Worm (Caenorhabditis elegans) whole organism, L4 larva: ENCODE results near the gene F01G10.9.

Experiments
- F10B5.3 ChIP-seq: sonication (generic microtip); optimal IDR thresholded peaks from 2 replicates; lab custom pipeline; 2016; ENCODE audit warnings: mild to moderate bottlenecking, missing genetic modification characterization, missing compliant biosample characterization
- F26F4.8 ChIP-seq: fragments of 200-800 bp; sonication (Bioruptor generic); conservative IDR thresholded peaks from 2 replicates; pipeline ENCODE4 v1.3.6; 2022; ENCODE audit warnings: missing genetic modification characterization, missing compliant biosample characterization
- F44E2.7 ChIP-seq: fragments of 200-800 bp; sonication (Bioruptor generic); IDR thresholded peaks from 2 replicates; pipeline ENCODE4 v2.1.2; 2022; ENCODE audit warnings: missing genetic modification characterization, missing compliant biosample characterization
- Y105C5A.15 ChIP-seq: fragments of 200-800 bp; sonication (Bioruptor generic); IDR thresholded peaks from 2 replicates; pipeline ENCODE4 v1.3.6; 2022; ENCODE audit warnings: missing genetic modification characterization, missing compliant biosample characterization
- ZK337.2 ChIP-seq: fragments of 200-800 bp; sonication (Bioruptor generic); IDR thresholded peaks from 2 replicates; pipeline ENCODE4 v1.3.6; 2022; ENCODE audit warnings: missing genetic modification reagents, missing genetic modification characterization, missing compliant biosample characterization
- ZK546.5 ChIP-seq, 2 experiments: sonication (generic microtip); optimal IDR thresholded peaks; 2 replicates each; lab custom pipeline; 2017; ENCODE audit warnings: missing biosample characterization in 2 of 2, missing genetic modification characterization in 2 of 2
- aha-1 ChIP-seq: fragments of 150-350 bp; peaks from one replicate; lab custom pipeline; 2014; ENCODE audit warnings: missing biosample characterization, missing genetic modification characterization
- aly-2 ChIP-seq: sonication (generic microtip); optimal IDR thresholded peaks from 2 replicates; lab custom pipeline; 2018; ENCODE audit warnings: missing biosample characterization, missing genetic modification characterization
- ama-1 ChIP-seq: fragments of 150-350 bp; optimal IDR thresholded peaks from 2 replicates; lab custom pipeline; 2014; ENCODE audit warnings: inconsistent platforms, mixed read lengths
- ceh-32 ChIP-seq: sonication (generic microtip); optimal IDR thresholded peaks from 2 replicates; lab custom pipeline; 2016; ENCODE audit warnings: mild to moderate bottlenecking, missing genetic modification characterization, missing compliant biosample characterization; ENCODE audit not compliant: poor library complexity
- ceh-44 ChIP-seq: fragments of 200-800 bp; sonication (Bioruptor generic); IDR thresholded peaks from 2 replicates; pipeline ENCODE4 v1.3.6; 2022; ENCODE audit warnings: missing genetic modification reagents, missing genetic modification characterization, missing compliant biosample characterization
- ceh-62 ChIP-seq: sonication (generic microtip); optimal IDR thresholded peaks from 2 replicates; lab custom pipeline; 2017; ENCODE audit warnings: missing biosample characterization, missing genetic modification characterization
- ces-1 ChIP-seq: fragments of 150-350 bp; sonication (generic microtip); optimal IDR thresholded peaks from 4 replicates; lab custom pipeline; 2014; ENCODE audit warnings: missing biosample characterization, missing genetic modification reagents, missing genetic modification characterization
- daf-12 ChIP-seq: fragments of 150-350 bp; optimal IDR thresholded peaks from 2 replicates; lab custom pipeline; 2014; ENCODE audit warnings: missing biosample characterization, missing genetic modification reagents, missing genetic modification characterization
- daf-16 ChIP-seq, 3 experiments: sonication (generic microtip); optimal IDR thresholded peaks; 2 replicates each; lab custom pipeline; 2016 to 2017; ENCODE audit warnings: missing genetic modification characterization in 3 of 3, missing genetic modification reagents in 3 of 3, mild to moderate bottlenecking in 2 of 3, missing compliant biosample characterization in 2 of 3, missing biosample characterization in 1 of 3, moderate library complexity in 1 of 3
- dmd-9 ChIP-seq: fragments of 200-800 bp; sonication (Bioruptor generic); IDR thresholded peaks from 2 replicates; pipeline ENCODE4 v1.3.6; 2022; ENCODE audit warnings: missing genetic modification reagents, missing genetic modification characterization, missing compliant biosample characterization
- dpl-1 ChIP-seq: fragments of 150-350 bp; optimal IDR thresholded peaks from 2 replicates; lab custom pipeline; 2014; ENCODE audit warnings: missing biosample characterization, missing genetic modification reagents, missing genetic modification characterization
- duxl-1 ChIP-seq: sonication (generic microtip); optimal IDR thresholded peaks from 2 replicates; lab custom pipeline; 2016; ENCODE audit warnings: mild to moderate bottlenecking, missing genetic modification characterization, moderate library complexity, missing compliant biosample characterization; ENCODE audit not compliant: poor library complexity
- dve-1 ChIP-seq: sonication (generic microtip); optimal IDR thresholded peaks from 2 replicates; lab custom pipeline; 2017; ENCODE audit warnings: antibody characterized with exemption, mild to moderate bottlenecking, missing genetic modification characterization, missing compliant biosample characterization; ENCODE audit not compliant: insufficient read depth
- fkh-10 ChIP-seq: fragments of 150-350 bp; optimal IDR thresholded peaks from 2 replicates; lab custom pipeline; 2014; ENCODE audit warnings: missing biosample characterization, missing genetic modification reagents, missing genetic modification characterization
- hif-1 ChIP-seq, 2 experiments: sonication (generic microtip); optimal IDR thresholded peaks; 2 replicates each; lab custom pipeline; 2016 to 2017; ENCODE audit warnings: missing compliant biosample characterization in 2 of 2, missing genetic modification characterization in 2 of 2, missing genetic modification reagents in 2 of 2, missing genotype in 2 of 2, mild to moderate bottlenecking in 1 of 2
- hlh-30 ChIP-seq: sonication (generic microtip); optimal IDR thresholded peaks from 2 replicates; lab custom pipeline; 2017; ENCODE audit warnings: antibody characterized with exemption, mild to moderate bottlenecking, missing genetic modification characterization, missing compliant biosample characterization; ENCODE audit not compliant: insufficient read depth
- jun-1 ChIP-seq: fragments of 150-350 bp; optimal IDR thresholded peaks from 2 replicates; lab custom pipeline; 2014; ENCODE audit warnings: missing biosample characterization, missing genetic modification reagents, missing genetic modification characterization
- lim-7 ChIP-seq: fragments of 200-800 bp; sonication (Bioruptor generic); IDR thresholded peaks from 2 replicates; pipeline ENCODE4 v1.3.6; 2022; ENCODE audit warnings: missing genetic modification characterization, missing compliant biosample characterization
- lin-1 ChIP-seq: fragments of 200-800 bp; sonication (Bioruptor generic); IDR thresholded peaks from 2 replicates; pipeline ENCODE4 v1.3.6; 2022; ENCODE audit warnings: missing genetic modification reagents, missing genetic modification characterization, missing compliant biosample characterization
- lin-13 ChIP-seq: fragments of 150-350 bp; optimal IDR thresholded peaks from 2 replicates; lab custom pipeline; 2014; ENCODE audit warnings: missing biosample characterization, missing genetic modification reagents, missing genetic modification characterization
- lin-38 ChIP-seq: fragments of 200-800 bp; sonication (Bioruptor generic); IDR thresholded peaks from 2 replicates; pipeline ENCODE4 v1.3.6; 2022; ENCODE audit warnings: missing genetic modification reagents, missing genetic modification characterization, missing compliant biosample characterization
- lir-3 ChIP-seq: sonication (generic microtip); optimal IDR thresholded peaks from 2 replicates; lab custom pipeline; 2016; ENCODE audit warnings: mild to moderate bottlenecking, missing genetic modification characterization, missing compliant biosample characterization
- lsy-2 ChIP-seq, 2 experiments: fragments of 150-350 bp in 1 of 2; sonication (generic microtip) in 1 of 2; optimal IDR thresholded peaks; 2 replicates each; lab custom pipeline; 2014 to 2017; ENCODE audit warnings: missing biosample characterization in 2 of 2, missing genetic modification characterization in 2 of 2
- madf-9 ChIP-seq: fragments of 200-800 bp; sonication (Bioruptor generic); conservative IDR thresholded peaks from 2 replicates; pipeline ENCODE4 v1.3.6; 2022; ENCODE audit warnings: missing genetic modification reagents, missing genetic modification characterization, missing compliant biosample characterization
- nhr-102 ChIP-seq: sonication (generic microtip); optimal IDR thresholded peaks from 2 replicates; lab custom pipeline; 2016; ENCODE audit warnings: mild to moderate bottlenecking, missing genetic modification characterization, moderate library complexity, missing compliant biosample characterization
- nhr-11 ChIP-seq: fragments of 150-350 bp; optimal IDR thresholded peaks from 2 replicates; lab custom pipeline; 2014; ENCODE audit warnings: missing biosample characterization, missing genetic modification characterization
- nhr-111 ChIP-seq: fragments of 200-800 bp; sonication (Bioruptor generic); optimal IDR thresholded peaks from 2 replicates; lab custom pipeline; 2018; ENCODE audit warnings: mild to moderate bottlenecking, missing genetic modification characterization, missing compliant biosample characterization
- nhr-28 ChIP-seq: fragments of 150-350 bp; optimal IDR thresholded peaks from 2 replicates; lab custom pipeline; 2014; ENCODE audit warnings: missing biosample characterization, missing genetic modification characterization
- nhr-42 ChIP-seq: fragments of 200-800 bp; sonication (Bioruptor generic); IDR thresholded peaks from 2 replicates; pipeline ENCODE4 v1.3.6; 2022; ENCODE audit warnings: missing genetic modification characterization, missing compliant biosample characterization
- nhr-48 ChIP-seq: sonication (generic microtip); optimal IDR thresholded peaks from 2 replicates; lab custom pipeline; 2016; ENCODE audit warnings: mild to moderate bottlenecking, missing genetic modification characterization, missing compliant biosample characterization
- nhr-76 ChIP-seq: fragments of 150-350 bp; optimal IDR thresholded peaks from 2 replicates; lab custom pipeline; 2014; ENCODE audit warnings: missing biosample characterization, missing genetic modification characterization
- pqm-1 ChIP-seq: sonication (generic microtip); optimal IDR thresholded peaks from 2 replicates; lab custom pipeline; 2017; ENCODE audit warnings: missing biosample characterization, missing genetic modification characterization
- rbr-2 ChIP-seq: sonication (generic microtip); optimal IDR thresholded peaks from 2 replicates; lab custom pipeline; 2016; ENCODE audit warnings: missing genotype, missing genetic modification characterization, missing compliant biosample characterization
- sdz-12 ChIP-seq: fragments of 200-800 bp; sonication (Bioruptor generic); optimal IDR thresholded peaks from 2 replicates; lab custom pipeline; 2018; ENCODE audit warnings: mild to moderate bottlenecking, missing genetic modification characterization, missing compliant biosample characterization
- set-16 ChIP-seq: fragments of 200-800 bp; sonication (Bioruptor generic); IDR thresholded peaks from 2 replicates; pipeline ENCODE4 v1.3.6; 2022; ENCODE audit warnings: missing genetic modification reagents, missing genetic modification characterization, missing compliant biosample characterization
- snpc-1.2 ChIP-seq: fragments of 200-800 bp; sonication (Bioruptor generic); IDR thresholded peaks from 2 replicates; pipeline ENCODE4 v1.3.6; 2022; ENCODE audit warnings: missing genetic modification reagents, missing genetic modification characterization, missing compliant biosample characterization
- spr-1 ChIP-seq: sonication (generic microtip); optimal IDR thresholded peaks from 2 replicates; lab custom pipeline; 2016; ENCODE audit warnings: mild to moderate bottlenecking, missing genetic modification characterization, missing compliant biosample characterization
- spr-3 ChIP-seq: fragments of 200-800 bp; sonication (Bioruptor generic); optimal IDR thresholded peaks from 2 replicates; lab custom pipeline; 2018; ENCODE audit warnings: mild to moderate bottlenecking, missing genetic modification characterization, missing compliant biosample characterization
- tra-1 ChIP-seq: fragments of 200-800 bp; sonication (Bioruptor generic); IDR thresholded peaks from 2 replicates; pipeline ENCODE4 v1.3.6; 2022; ENCODE audit warnings: missing genetic modification reagents, missing genetic modification characterization, missing compliant biosample characterization
- vab-7 ChIP-seq: fragments of 200-800 bp; sonication (Bioruptor generic); IDR thresholded peaks from 2 replicates; pipeline ENCODE4 v1.3.6; 2022; ENCODE audit warnings: missing genetic modification reagents, missing genetic modification characterization, missing compliant biosample characterization
- zfp-3 ChIP-seq: fragments of 200-800 bp; sonication (Bioruptor generic); conservative IDR thresholded peaks from 2 replicates; pipeline ENCODE4 v1.3.6; 2022; ENCODE audit warnings: missing genetic modification reagents, missing genetic modification characterization, missing compliant biosample characterization
- zip-11 ChIP-seq: fragments of 200-800 bp; sonication (Bioruptor generic); IDR thresholded peaks from 2 replicates; pipeline ENCODE4 v1.3.6; 2022; ENCODE audit warnings: missing genetic modification characterization, missing compliant biosample characterization
- ztf-11 ChIP-seq: fragments of 150-350 bp; optimal IDR thresholded peaks from 2 replicates; lab custom pipeline; 2014; ENCODE audit warnings: missing biosample characterization, missing genetic modification characterization
- ztf-7 ChIP-seq: fragments of 150-350 bp; optimal IDR thresholded peaks from 2 replicates; lab custom pipeline; 2014; ENCODE audit warnings: missing biosample characterization, missing genetic modification characterization

F01G10.9 gene

ce11 chrIV:10250577-10251075 lies 8.8 kb downstream of the F01G10.9 start, which contains the start of gene daf-14 (continued):
- TF ChIP-seq nhr-102 (no peak), daf-16 (GFP tag; optimal IDR thresholded peaks at IDR 0.05; lab: Kevin White, UChicago) (no peak), daf-16 (tag; optimal IDR thresholded peaks at IDR 0.05; lab: Kevin White, UChicago) (peak; percentile 82), lin-38 (GFP tag; lab: Robert Waterston, UW) (no peak), dpl-1 (peak; percentile 15), ZK546.5 (tag; optimal IDR thresholded peaks at IDR 0.05; lab: Kevin White, UChicago) (no peak), F10B5.3 (tag; lab: Kevin White, UChicago) (no peak), nhr-28 (peak; percentile 50), ceh-44 (GFP tag; lab: Robert Waterston, UW) (no peak), lin-1 (GFP tag; lab: Robert Waterston, UW) (no peak), lsy-2 (tag; optimal IDR thresholded peaks at IDR 0.05; lab: Kevin White, UChicago) (peak in 1 of 2 experiments; percentile 33), rbr-2 (no peak), ztf-7 (tag; lab: Kevin White, UChicago) (no peak), ceh-62 (no peak), zfp-3 (GFP tag; lab: Robert Waterston, UW) (no peak), F26F4.8 (GFP tag; lab: Robert Waterston, UW) (no peak), lir-3 (tag; lab: Kevin White, UChicago) (no peak), duxl-1 (tag; lab: Kevin White, UChicago) (peak; percentile 25), tra-1 (no peak), fkh-10 (no peak), ama-1 (lab: Kevin White, UChicago) (no peak), spr-3 (GFP tag; lab: Kevin White, UChicago) (no peak), hif-1 (tag; optimal IDR thresholded peaks at IDR 0.05; lab: Kevin White, UChicago) (no peak), daf-12 (tag; lab: Kevin White, UChicago) (no peak), pqm-1 (tag; lab: Kevin White, UChicago) (no peak), ceh-32 (tag; lab: Kevin White, UChicago) (no peak), ZK337.2 (GFP tag; lab: Robert Waterston, UW) (no peak), set-16 (no peak), lim-7 (GFP tag; lab: Robert Waterston, UW) (no peak), ces-1 (GFP tag; lab: Kevin White, UChicago) (no peak)

- TF ChIP-seq Y105C5A.15 (GFP tag; lab: Robert Waterston, UW) (no peak), dpl-1 (peak; percentile 5), ZK337.2 (GFP tag; lab: Robert Waterston, UW) (no peak), nhr-11 (tag; lab: Kevin White, UChicago) (no peak), nhr-42 (GFP tag; lab: Robert Waterston, UW) (no peak), nhr-48 (tag; lab: Kevin White, UChicago) (no peak), fkh-10 (no peak), zip-11 (GFP tag; lab: Robert Waterston, UW) (no peak), nhr-111 (GFP tag; lab: Kevin White, UChicago) (peak; percentile 13), aha-1 (tag; lab: Kevin White, UChicago) (peak; percentile 2), sdz-12 (GFP tag; lab: Kevin White, UChicago) (no peak), duxl-1 (tag; lab: Kevin White, UChicago) (no peak), jun-1 (tag; lab: Kevin White, UChicago) (no peak), aly-2 (tag; lab: Kevin White, UChicago) (no peak), lin-13 (GFP tag; lab: Kevin White, UChicago) (no peak), snpc-1.2 (GFP tag; lab: Robert Waterston, UW) (no peak), nhr-76 (tag; lab: Kevin White, UChicago) (no peak), dmd-9 (GFP tag; lab: Robert Waterston, UW) (no peak), madf-9 (GFP tag; lab: Robert Waterston, UW) (no peak), hlh-30 (tag; lab: Kevin White, UChicago) (no peak), spr-1 (tag; lab: Kevin White, UChicago) (peak; percentile 5), lsy-2 (tag; optimal IDR thresholded peaks at IDR 0.05; lab: Kevin White, UChicago) (no peak), daf-12 (tag; lab: Kevin White, UChicago) (no peak), ztf-11 (tag; lab: Kevin White, UChicago) (no peak), F44E2.7 (GFP tag; lab: Robert Waterston, UW) (no peak), vab-7 (GFP tag; lab: Robert Waterston, UW) (no peak), dve-1 (peak; percentile 6)
Measured at ce11 chrIV:10245666-10246210, 13.7 kb downstream of the F01G10.9 start, which contains the start of gene F01G10.10. Gene F01G10.10 (plus strand): TSS chrIV:10246160.
